Worm (Caenorhabditis elegans) whole organism, L3 larva: ENCODE data around the gene gta-1.

ENCODE experiments used
- aly-2 ChIP-seq: fragments of 150-350 bp; optimal IDR thresholded peaks from 2 replicates; lab custom pipeline; 2014; ENCODE audit warnings: missing biosample characterization, missing genetic modification characterization
- elt-1 ChIP-seq: fragments of 150-350 bp; optimal IDR thresholded peaks from 2 replicates; lab custom pipeline; 2014; ENCODE audit warnings: missing biosample characterization, missing genetic modification characterization
- fkh-10 ChIP-seq: sonication (generic microtip); optimal IDR thresholded peaks from 2 replicates; lab custom pipeline; 2017; ENCODE audit warnings: missing biosample characterization, missing genetic modification reagents, missing genetic modification characterization
- fos-1 ChIP-seq: fragments of 150-350 bp; optimal IDR thresholded peaks from 2 replicates; lab custom pipeline; 2014; ENCODE audit warnings: missing biosample characterization, missing genetic modification characterization
- lin-39 ChIP-seq: fragments of 150-350 bp; optimal IDR thresholded peaks from 2 replicates; lab custom pipeline; 2018; ENCODE audit warnings: missing biosample characterization, missing genetic modification reagents, missing genetic modification characterization
- lsy-12 ChIP-seq: sonication (generic microtip); optimal IDR thresholded peaks from 2 replicates; lab custom pipeline; 2016; ENCODE audit warnings: mild to moderate bottlenecking, missing genetic modification characterization, missing compliant biosample characterization
- mdl-1 ChIP-seq: fragments of 150-350 bp; optimal IDR thresholded peaks from 2 replicates; lab custom pipeline; 2014; ENCODE audit warnings: missing biosample characterization, missing genetic modification characterization
- nhr-237 ChIP-seq: fragments of 150-350 bp; optimal IDR thresholded peaks from 2 replicates; lab custom pipeline; 2014; ENCODE audit warnings: missing biosample characterization, missing genetic modification characterization
- snpc-4 ChIP-seq: fragments of 150-350 bp; optimal IDR thresholded peaks from 2 replicates; lab custom pipeline; 2014; ENCODE audit warnings: missing biosample characterization, missing genetic modification characterization

ce11 chrIV:10144487-10144886, 36.0 kb upstream of the gta-1 start:
- TF ChIP-seq fkh-10 (GFP tag; lab: Kevin White, UChicago): no peak
- no peak for TF ChIP-seq snpc-4 (tag; lab: Kevin White, UChicago)
- no peak for TF ChIP-seq aly-2 (tag; lab: Kevin White, UChicago)
- no peak for TF ChIP-seq lsy-12 (tag; lab: Kevin White, UChicago)
- TF ChIP-seq fos-1 (tag; lab: Kevin White, UChicago): no peak
- TF ChIP-seq nhr-237 (tag; lab: Kevin White, UChicago): no peak
- TF ChIP-seq mdl-1 (tag; lab: Kevin White, UChicago): no peak
- no peak for TF ChIP-seq elt-1 (tag; lab: Kevin White, UChicago)
- TF ChIP-seq lin-39 (tag; lab: Kevin White, UChicago): no peak
